Fruit fly (Drosophila melanogaster) whole organism, embryonic: ENCODE measurements around the gene RpL35.

Experiments used
- Atf-2 ChIP-seq: fragments of 200-800 bp; sonication (Bioruptor generic); optimal IDR thresholded peaks from 2 replicates; lab custom pipeline; 2016; ENCODE audit warnings: missing biosample characterization, missing genetic modification characterization
- B-H1 ChIP-seq: fragments of 200-800 bp; sonication (Bioruptor generic); IDR thresholded peaks from 3 replicates; pipeline ENCODE4 v1.3.6; 2022; ENCODE audit warnings: missing biosample characterization, missing genetic modification characterization
- BEAF-32 ChIP-seq: fragments of 200-800 bp; sonication (Bioruptor generic); optimal IDR thresholded peaks from 3 replicates; lab custom pipeline; 2017; ENCODE audit warnings: missing biosample characterization, missing genetic modification characterization, mild to moderate bottlenecking, moderate library complexity, missing genetic modification reagents
- CG10366 ChIP-seq: fragments of 200-800 bp; sonication (Bioruptor generic); IDR thresholded peaks from 2 replicates; pipeline ENCODE4 v1.3.6; 2022; ENCODE audit warnings: missing biosample characterization, missing genetic modification characterization
- CG10543 ChIP-seq: fragments of 200-800 bp; sonication (Bioruptor generic); optimal IDR thresholded peaks from 3 replicates; lab custom pipeline; 2017; ENCODE audit warnings: missing biosample characterization, mild to moderate bottlenecking, missing genetic modification characterization, moderate library complexity
- CG11093 ChIP-seq: fragments of 200-800 bp; sonication (Bioruptor generic); IDR thresholded peaks from 3 replicates; pipeline ENCODE4 v1.3.6; 2022; ENCODE audit warnings: missing biosample characterization, missing genetic modification characterization
- CG12659 ChIP-seq: fragments of 200-800 bp; sonication (Bioruptor generic); optimal IDR thresholded peaks from 3 replicates; lab custom pipeline; 2017; ENCODE audit warnings: mild to moderate bottlenecking, missing biosample characterization, missing genetic modification reagents, missing genetic modification characterization
- CG13123 ChIP-seq: fragments of 200-800 bp; sonication (Bioruptor generic); optimal IDR thresholded peaks from 2 replicates; lab custom pipeline; 2016; ENCODE audit warnings: missing biosample characterization, missing genetic modification characterization
- CG13287 ChIP-seq: fragments of 200-800 bp; sonication (Bioruptor generic); IDR thresholded peaks from 2 replicates; pipeline ENCODE4 v1.3.6; 2022; ENCODE audit warnings: missing biosample characterization, missing genetic modification characterization; ENCODE audit not compliant: partially characterized antibody
- CG14710 ChIP-seq: fragments of 200-800 bp; sonication (Bioruptor generic); optimal IDR thresholded peaks from 3 replicates; lab custom pipeline; 2019; ENCODE audit warnings: missing biosample characterization, mild to moderate bottlenecking, missing genetic modification characterization, moderate library complexity
- CG14965 ChIP-seq: fragments of 200-800 bp; sonication (Bioruptor generic); optimal IDR thresholded peaks from 2 replicates; lab custom pipeline; 2016; ENCODE audit warnings: missing biosample characterization, missing genetic modification characterization, borderline replicate concordance
- CG17612 ChIP-seq: fragments of 200-800 bp; sonication (Bioruptor generic); IDR thresholded peaks from 2 replicates; pipeline ENCODE4 v1.3.6; 2022; ENCODE audit warnings: missing biosample characterization, missing genetic modification characterization
- CG17829 ChIP-seq: fragments of 200-800 bp; optimal IDR thresholded peaks from 2 replicates; lab custom pipeline; 2019; ENCODE audit warnings: missing biosample characterization, mild to moderate bottlenecking, missing genetic modification characterization, moderate library complexity
- CG1832 ChIP-seq: fragments of 200-800 bp; sonication (Bioruptor generic); optimal IDR thresholded peaks from 2 replicates; lab custom pipeline; 2017; ENCODE audit warnings: missing biosample characterization, mild to moderate bottlenecking, missing genetic modification characterization, inconsistent platforms
- CG3065 ChIP-seq: fragments of 200-800 bp; sonication (Bioruptor generic); optimal IDR thresholded peaks from 2 replicates; lab custom pipeline; 2016; ENCODE audit warnings: missing biosample characterization, missing genetic modification characterization
- CG3281 ChIP-seq: fragments of 200-800 bp; sonication (Bioruptor generic); optimal IDR thresholded peaks from 3 replicates; lab custom pipeline; 2017; ENCODE audit warnings: missing biosample characterization, mild to moderate bottlenecking, missing genetic modification characterization
- CG5953 ChIP-seq: fragments of 200-800 bp; sonication (Bioruptor generic); IDR thresholded peaks from 2 replicates; pipeline ENCODE4 v1.3.6; 2022; ENCODE audit warnings: missing biosample characterization, missing genetic modification characterization
- CG7928 ChIP-seq: fragments of 200-800 bp; sonication (Bioruptor generic); optimal IDR thresholded peaks from 2 replicates; lab custom pipeline; 2017; ENCODE audit warnings: missing biosample characterization, mild to moderate bottlenecking, missing genetic modification characterization
- CoRest ChIP-seq: fragments of 200-800 bp; sonication (Bioruptor generic); optimal IDR thresholded peaks from 3 replicates; lab custom pipeline; 2018; ENCODE audit warnings: missing biosample characterization, mild to moderate bottlenecking, missing genetic modification characterization, moderate library complexity
- Elba2 ChIP-seq: fragments of 200-800 bp; sonication (Bioruptor generic); optimal IDR thresholded peaks from 3 replicates; lab custom pipeline; 2016; ENCODE audit warnings: missing biosample characterization, missing genetic modification characterization
- GATAe ChIP-seq: fragments of 200-800 bp; sonication (Bioruptor generic); conservative IDR thresholded peaks from 2 replicates; pipeline ENCODE4 v1.3.6; 2022; ENCODE audit warnings: missing biosample characterization, missing genetic modification characterization
- Gsc ChIP-seq: fragments of 200-800 bp; sonication (Bioruptor generic); IDR thresholded peaks from 2 replicates; pipeline ENCODE4 v1.3.6; 2022; ENCODE audit warnings: missing biosample characterization, missing genetic modification characterization
- HLH3B ChIP-seq: fragments of 200-800 bp; sonication (Bioruptor generic); IDR thresholded peaks from 2 replicates; pipeline ENCODE4 v1.3.6; 2022; ENCODE audit warnings: missing biosample characterization, missing genetic modification characterization
- HmgD ChIP-seq: fragments of 200-800 bp; sonication (Bioruptor generic); optimal IDR thresholded peaks from 3 replicates; lab custom pipeline; 2016; ENCODE audit warnings: missing biosample characterization, missing genetic modification characterization
- HmgZ ChIP-seq: fragments of 200-800 bp; sonication (Bioruptor generic); optimal IDR thresholded peaks from 2 replicates; lab custom pipeline; 2018; ENCODE audit warnings: missing biosample characterization, mild to moderate bottlenecking, missing genetic modification characterization
- Hmx ChIP-seq: fragments of 200-800 bp; sonication (Bioruptor generic); optimal IDR thresholded peaks from 2 replicates; lab custom pipeline; 2016; ENCODE audit warnings: missing biosample characterization, missing genetic modification characterization
- NK7.1 ChIP-seq: fragments of 200-800 bp; sonication (Bioruptor generic); optimal IDR thresholded peaks from 3 replicates; lab custom pipeline; 2016; ENCODE audit warnings: missing biosample characterization, missing genetic modification characterization
- Nf-YA ChIP-seq: fragments of 200-800 bp; sonication (Bioruptor generic); IDR thresholded peaks from 2 replicates; pipeline ENCODE4 v1.3.6; 2022; ENCODE audit warnings: missing biosample characterization, missing genetic modification characterization
- Optix ChIP-seq: fragments of 200-800 bp; sonication (Bioruptor generic); IDR thresholded peaks from 3 replicates; pipeline ENCODE4 v1.3.6; 2022; ENCODE audit warnings: missing biosample characterization, missing genetic modification characterization
- Six4 ChIP-seq: fragments of 200-800 bp; sonication (Bioruptor generic); optimal IDR thresholded peaks from 2 replicates; lab custom pipeline; 2016; ENCODE audit warnings: missing biosample characterization, missing genetic modification characterization
- Sox100B ChIP-seq: fragments of 200-800 bp; sonication (Bioruptor generic); optimal IDR thresholded peaks from 3 replicates; lab custom pipeline; 2018; ENCODE audit warnings: missing biosample characterization, mild to moderate bottlenecking, missing genetic modification characterization
- Sry-δ ChIP-seq: fragments of 200-800 bp; sonication (Bioruptor generic); optimal IDR thresholded peaks from 2 replicates; lab custom pipeline; 2016; ENCODE audit warnings: missing biosample characterization, missing genetic modification characterization
- Taf1 ChIP-seq: fragments of 200-800 bp; sonication (Bioruptor generic); IDR thresholded peaks from 2 replicates; pipeline ENCODE4 v1.3.6; 2022; ENCODE audit warnings: missing biosample characterization, missing genetic modification characterization
- Trl ChIP-seq, 3 experiments: fragments of >200 bp in 2 of 3; fragments of 200-800 bp in 1 of 3; sonication (Bioruptor generic) in 1 of 3; optimal IDR thresholded peaks; 2 replicates in 1 of 3; 3 replicates in 2 of 3; lab custom pipeline; 2016 to 2017; ENCODE audit warnings: missing biosample characterization in 1 of 3, missing genetic modification characterization in 1 of 3
- Vsx1 ChIP-seq: fragments of 200-800 bp; sonication (Bioruptor generic); optimal IDR thresholded peaks from 2 replicates; lab custom pipeline; 2017; ENCODE audit warnings: missing biosample characterization, mild to moderate bottlenecking, missing genetic modification characterization, missing genetic modification reagents
- Xbp1 ChIP-seq: fragments of 200-800 bp; sonication (Bioruptor generic); optimal IDR thresholded peaks from 3 replicates; lab custom pipeline; 2016; ENCODE audit warnings: missing biosample characterization, mild to moderate bottlenecking, missing genetic modification characterization
- btn ChIP-seq: fragments of 200-800 bp; sonication (Bioruptor generic); optimal IDR thresholded peaks from 2 replicates; lab custom pipeline; 2016; ENCODE audit warnings: missing biosample characterization, missing genetic modification characterization
- dysf ChIP-seq: fragments of 200-800 bp; sonication (Bioruptor generic); IDR thresholded peaks from 3 replicates; pipeline ENCODE4 v1.3.6; 2022; ENCODE audit warnings: missing biosample characterization, missing genetic modification characterization
- fu2 ChIP-seq: fragments of 200-800 bp; sonication (Bioruptor generic); optimal IDR thresholded peaks from 2 replicates; lab custom pipeline; 2016; ENCODE audit warnings: missing biosample characterization, missing genetic modification characterization
- ham ChIP-seq: fragments of 200-800 bp; sonication (Bioruptor generic); IDR thresholded peaks from 2 replicates; pipeline ENCODE4 v1.3.6; 2022; ENCODE audit warnings: missing biosample characterization, missing genetic modification characterization
- kay ChIP-seq: fragments of 200-800 bp; sonication (Bioruptor generic); optimal IDR thresholded peaks from 2 replicates; lab custom pipeline; 2016; ENCODE audit warnings: missing biosample characterization, missing genetic modification characterization
- lab ChIP-seq: fragments of 200-800 bp; sonication (Bioruptor generic); optimal IDR thresholded peaks from 3 replicates; lab custom pipeline; 2017; ENCODE audit warnings: missing biosample characterization, missing genetic modification characterization, mild to moderate bottlenecking, moderate library complexity, missing genetic modification reagents
- odd ChIP-seq: fragments of 200-800 bp; sonication (Bioruptor generic); optimal IDR thresholded peaks from 2 replicates; lab custom pipeline; 2017; ENCODE audit warnings: missing biosample characterization, mild to moderate bottlenecking, missing genetic modification characterization
- pho ChIP-seq: fragments of 200-800 bp; sonication (Bioruptor generic); optimal IDR thresholded peaks from 2 replicates; lab custom pipeline; 2016; ENCODE audit warnings: missing biosample characterization, missing genetic modification characterization
- prd ChIP-seq, 3 experiments: fragments of >200 bp in 2 of 3; fragments of 200-800 bp in 1 of 3; sonication (Bioruptor generic) in 1 of 3; optimal IDR thresholded peaks in 2 of 3; IDR thresholded peaks in 1 of 3; 2 replicates in 2 of 3; 3 replicates in 1 of 3; pipeline versions ENCODE4 v1.3.6 to Lab custom; 2017 to 2022; ENCODE audit warnings: missing biosample characterization in 1 of 3, missing genetic modification characterization in 1 of 3
- sisA ChIP-seq: fragments of 200-800 bp; sonication (Bioruptor generic); IDR thresholded peaks from 2 replicates; pipeline ENCODE4 v1.3.6; 2022; ENCODE audit warnings: missing biosample characterization, missing genetic modification characterization
- sqz ChIP-seq: fragments of 200-800 bp; sonication (Bioruptor generic); optimal IDR thresholded peaks from 3 replicates; lab custom pipeline; 2018; ENCODE audit warnings: missing biosample characterization, mild to moderate bottlenecking, missing genetic modification characterization
- tio ChIP-seq: fragments of 200-800 bp; sonication (Bioruptor generic); optimal IDR thresholded peaks from 2 replicates; lab custom pipeline; 2017; ENCODE audit warnings: missing biosample characterization, missing genetic modification characterization, inconsistent platforms
- yki ChIP-seq: fragments of >200 bp; optimal IDR thresholded peaks from 3 replicates; lab custom pipeline; 2018

The RpL35 gene

DNA sequence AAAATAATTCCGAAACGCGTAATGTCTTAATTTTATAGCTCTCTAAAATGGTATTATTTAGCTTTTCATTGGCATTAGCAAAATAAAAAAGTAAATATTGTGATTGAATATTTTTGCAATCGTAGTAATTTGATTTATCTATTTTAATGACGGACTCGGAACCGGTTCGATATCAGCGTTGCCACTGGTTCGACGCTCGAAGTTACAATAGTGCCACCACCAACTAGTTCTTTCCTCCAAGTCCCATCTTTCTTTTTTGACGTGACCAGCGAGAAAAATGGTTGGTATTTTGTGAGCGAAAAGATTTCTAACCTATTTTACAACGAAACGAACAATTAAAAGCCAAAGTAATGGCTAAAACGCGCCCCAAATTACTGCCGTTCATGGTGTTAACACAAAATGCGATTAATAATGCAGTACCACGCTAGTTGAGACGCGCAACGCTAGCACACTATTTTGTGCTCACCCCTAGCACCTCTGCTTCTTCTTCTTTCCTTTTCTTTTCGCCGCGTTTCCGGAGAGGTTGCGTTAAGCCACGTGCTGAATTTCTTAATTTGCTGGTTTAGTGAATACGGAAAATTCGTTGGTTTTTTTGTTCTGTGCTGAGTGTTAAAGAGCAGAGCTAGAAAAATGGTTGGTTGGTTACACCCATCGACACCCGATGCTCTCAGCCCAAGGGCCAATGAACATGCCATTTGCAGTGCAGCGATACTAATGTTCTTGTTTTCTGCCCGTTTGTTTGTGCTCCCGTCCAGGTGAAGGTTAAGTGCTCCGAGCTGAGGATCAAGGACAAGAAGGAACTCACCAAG, at the start of gene RpL35 (continued):
- peak; percentile 77 for TF ChIP-seq CG3281 (GFP tag; lab: Kevin White, UChicago)
- peak; percentile 53; the same call in 1 of the 2 replicates for TF ChIP-seq CG13287 (GFP tag; lab: Robert Waterston, UW)
- no peak for TF ChIP-seq Atf-2 (GFP tag; lab: Kevin White, UChicago)
- TF ChIP-seq Vsx1 (GFP tag; lab: Kevin White, UChicago): no peak
- peak; percentile 59 for TF ChIP-seq odd (GFP tag; lab: Kevin White, UChicago)
- TF ChIP-seq lab (GFP tag; lab: Kevin White, UChicago): peak; percentile 79
- no peak for TF ChIP-seq CG10366 (GFP tag; lab: Robert Waterston, UW)
- TF ChIP-seq btn (GFP tag; lab: Kevin White, UChicago): no peak
- 0 out of 3 replicates have a peak, but pooled peaks have one; percentile 23 for TF ChIP-seq dysf (GFP tag; lab: Robert Waterston, UW)
- no peak for TF ChIP-seq CG1832
- peak; percentile 67 for TF ChIP-seq BEAF-32 (GFP tag; lab: Kevin White, UChicago)
- no peak for TF ChIP-seq prd (optimal IDR thresholded peaks at IDR 0.05; lab: Kevin White, UChicago)
- TF ChIP-seq prd (GFP tag; IDR thresholded peaks at IDR 0.05; lab: Robert Waterston, UW): no peak; the same call in 2 of the 3 replicates
- no peak for TF ChIP-seq CG13123 (GFP tag; lab: Kevin White, UChicago)
- TF ChIP-seq pho (GFP tag; lab: Kevin White, UChicago): no peak
- TF ChIP-seq CG7928: no peak
- peak; percentile 63 for TF ChIP-seq CG10543 (GFP tag; lab: Kevin White, UChicago)
- TF ChIP-seq Nf-YA (GFP tag; lab: Robert Waterston, UW): no peak
- TF ChIP-seq HmgZ (tag; lab: Kevin White, UChicago): peak; percentile 48
- no peak for TF ChIP-seq tio (GFP tag; lab: Kevin White, UChicago)
- TF ChIP-seq CoRest: no peak
- TF ChIP-seq Sox100B (GFP tag; lab: Kevin White, UChicago): no peak
- TF ChIP-seq Trl (optimal IDR thresholded peaks at IDR 0.05; lab: Kevin White, UChicago): no peak
- peak; percentile 32 for TF ChIP-seq Trl (GFP tag; optimal IDR thresholded peaks at IDR 0.05; lab: Kevin White, UChicago)
- no peak for TF ChIP-seq GATAe (GFP tag; lab: Robert Waterston, UW)
- TF ChIP-seq CG3065: no peak
- no peak for TF ChIP-seq Optix (GFP tag; lab: Robert Waterston, UW)
- TF ChIP-seq HLH3B (GFP tag; lab: Robert Waterston, UW): 0 out of 2 replicates have a peak, but pooled peaks have one; percentile 5
- no peak for TF ChIP-seq CG11093 (GFP tag; lab: Robert Waterston, UW)
- no peak for TF ChIP-seq Six4
- TF ChIP-seq CG12659 (GFP tag; lab: Kevin White, UChicago): peak; percentile 72
- no peak for TF ChIP-seq Elba2 (GFP tag; lab: Kevin White, UChicago)
- TF ChIP-seq Taf1 (GFP tag; lab: Robert Waterston, UW): no peak
- peak; percentile 23 for TF ChIP-seq fu2 (GFP tag; lab: Kevin White, UChicago)
- TF ChIP-seq Hmx: no peak
- no peak for TF ChIP-seq ham (GFP tag; lab: Robert Waterston, UW)
- TF ChIP-seq B-H1 (GFP tag; lab: Robert Waterston, UW): no peak
- TF ChIP-seq Xbp1 (GFP tag; lab: Kevin White, UChicago): peak; percentile 12
- no peak for TF ChIP-seq kay (GFP tag; lab: Kevin White, UChicago)
- TF ChIP-seq NK7.1 (GFP tag; lab: Kevin White, UChicago): peak; percentile 37
- no peak for TF ChIP-seq CG14965 (GFP tag; lab: Kevin White, UChicago)
- TF ChIP-seq sisA (GFP tag; lab: Robert Waterston, UW): no peak
- no peak for TF ChIP-seq CG17612 (GFP tag; lab: Robert Waterston, UW)
- no peak for TF ChIP-seq Gsc (GFP tag; lab: Robert Waterston, UW)
- TF ChIP-seq CG14710: peak; percentile 37
- TF ChIP-seq CG5953 (GFP tag; lab: Robert Waterston, UW): no peak
- no peak for TF ChIP-seq yki (lab: Kevin White, UChicago)
- peak; percentile 87 for TF ChIP-seq Sry-δ (GFP tag; lab: Kevin White, UChicago)
- no peak for TF ChIP-seq HmgD (GFP tag; lab: Kevin White, UChicago)
- TF ChIP-seq sqz (GFP tag; lab: Kevin White, UChicago): peak; percentile 36
- peak; percentile 17 for TF ChIP-seq CG17829 (tag; lab: Kevin White, UChicago)
